Worm (Caenorhabditis elegans): ENCODE measurements around the gene prk-1.

prk-1 gene

DNA sequence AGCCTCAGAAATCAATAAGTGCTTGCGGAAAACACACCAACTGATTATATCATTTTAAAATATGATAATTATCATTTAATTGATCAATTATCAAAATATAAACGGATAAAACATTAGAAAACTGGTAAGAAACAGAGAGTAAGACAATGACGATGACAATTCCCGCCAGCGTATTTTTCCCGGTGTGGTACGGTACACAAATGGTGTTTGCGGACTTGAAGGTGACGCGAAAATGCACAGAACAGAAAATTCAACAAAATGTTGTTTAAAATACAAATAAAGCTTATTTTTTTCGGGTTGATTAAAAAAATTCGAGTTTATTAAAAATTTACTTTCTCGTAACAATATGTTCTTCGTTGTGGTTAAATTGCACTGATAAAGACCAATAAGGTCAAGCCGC, 28.8 kb upstream of the prk-1 start:
- peak; percentile 52 for TF ChIP-seq nfya-1 (tag; optimal IDR thresholded peaks at IDR 0.05)
- peak; percentile 20 for TF ChIP-seq odd-2 (tag; optimal IDR thresholded peaks at IDR 0.05)
- no peak for TF ChIP-seq dmd-4 (tag; optimal IDR thresholded peaks at IDR 0.05; ENCODE audit: borderline replicate concordance)

DNA sequence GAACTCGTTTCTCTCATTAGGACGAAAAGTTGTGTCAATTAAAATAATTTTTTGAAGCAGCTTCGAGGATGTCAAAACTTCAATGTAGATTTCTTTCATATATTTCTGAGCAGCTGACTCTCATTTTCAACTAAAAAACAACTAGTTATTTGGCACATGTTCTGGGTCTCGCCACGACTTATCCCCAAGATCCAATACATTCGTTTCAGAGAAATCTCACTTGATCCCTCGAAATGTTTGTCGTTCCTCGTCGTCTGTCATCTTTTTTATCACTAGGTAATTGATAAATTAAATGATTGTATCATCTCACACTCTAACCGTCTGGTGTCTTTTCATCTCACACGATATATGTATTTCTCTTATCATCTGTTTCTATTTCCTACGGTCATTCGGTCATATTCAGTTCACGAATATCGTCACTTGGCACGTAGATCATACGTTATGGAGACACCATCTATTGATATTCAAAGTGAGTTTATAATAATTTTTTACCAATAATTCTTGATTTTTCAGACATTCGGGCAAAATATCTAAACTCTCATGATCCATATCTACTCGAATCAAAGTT, 27.9 kb upstream of the prk-1 start, which contains the start of the genes rpn-6.1 and F57B9.1:
TSS of gene rpn-6.1 (minus strand) at position 65 of the 568 bp plus-strand sequence.
TSS of gene F57B9.1 (plus strand) at position 154 of the 568 bp plus-strand sequence.
- TF ChIP-seq unc-55 (GFP tag; optimal IDR thresholded peaks at IDR 0.05) = peak; percentile 33
- no peak for TF ChIP-seq ceh-30 (tag; optimal IDR thresholded peaks at IDR 0.05)
- peak; percentile 43 for TF ChIP-seq elt-2 (tag; optimal IDR thresholded peaks at IDR 0.05)

DNA sequence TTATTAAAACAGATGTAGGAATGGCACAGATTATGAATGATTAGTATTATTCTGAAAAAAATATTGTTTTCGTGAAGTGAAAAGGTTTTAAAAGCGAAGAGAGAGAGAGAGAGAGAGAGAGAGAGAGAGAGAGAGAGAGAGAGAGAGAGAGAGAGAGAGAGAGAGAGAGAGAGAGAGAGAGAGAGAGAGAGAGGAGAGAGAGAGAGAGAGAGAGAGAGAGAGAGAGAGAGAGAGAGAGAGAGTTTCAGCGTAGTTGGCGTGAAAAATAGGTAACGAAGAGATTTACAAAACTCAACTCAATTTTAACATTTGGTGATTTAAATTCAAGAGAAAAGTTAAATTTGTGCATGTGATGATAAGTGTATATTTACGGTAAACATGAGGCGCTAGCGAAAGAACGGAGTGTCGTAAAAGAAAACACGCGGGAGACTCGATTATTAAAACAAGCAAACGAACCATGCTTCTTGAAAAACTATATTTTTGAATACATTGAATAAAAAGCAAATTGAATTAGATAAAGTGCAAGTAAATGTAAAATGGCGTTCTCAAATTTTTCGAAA, 21.8 kb upstream of the prk-1 start, which contains the start of gene panl-2:
TSS of gene panl-2 (minus strand) at position 51 of the 560 bp plus-strand sequence.
- no peak for TF ChIP-seq elt-2 (tag; optimal IDR thresholded peaks at IDR 0.05)
- no peak for TF ChIP-seq ceh-18 (tag; optimal IDR thresholded peaks at IDR 0.05)
- peak; percentile 82 for TF ChIP-seq hlh-30 (tag; optimal IDR thresholded peaks at IDR 0.05; ENCODE audit: insufficient read depth)
- peak; percentile 44 for TF ChIP-seq nfya-1 (tag; optimal IDR thresholded peaks at IDR 0.05)
- TF ChIP-seq F13H6.1 (tag; optimal IDR thresholded peaks at IDR 0.05) = no peak
- no peak for TF ChIP-seq npax-4 (tag; optimal IDR thresholded peaks at IDR 0.05)

- TF ChIP-seq ceh-22 (tag; optimal IDR thresholded peaks at IDR 0.05) (no peak), ztf-16 (tag; optimal IDR thresholded peaks at IDR 0.05) (no peak), F13H6.1 (tag; optimal IDR thresholded peaks at IDR 0.05) (no peak), ahr-1 (tag; optimal IDR thresholded peaks at IDR 0.05) (no peak), gmeb-2 (tag; optimal IDR thresholded peaks at IDR 0.05) (no peak), ref-2 (tag; optimal IDR thresholded peaks at IDR 0.05) (no peak), hlh-30 (tag; optimal IDR thresholded peaks at IDR 0.05; ENCODE audit: insufficient read depth) (no peak), T23F11.4 (GFP tag; optimal IDR thresholded peaks at IDR 0.05) (no peak), nfya-1 (tag; optimal IDR thresholded peaks at IDR 0.05) (no peak), npax-4 (tag; optimal IDR thresholded peaks at IDR 0.05) (no peak), che-1 (tag; optimal IDR thresholded peaks at IDR 0.05) (no peak), pag-3 (tag; optimal IDR thresholded peaks at IDR 0.05; ENCODE audit: borderline replicate concordance) (no peak), tbx-2 (tag; optimal IDR thresholded peaks at IDR 0.05) (no peak), unc-42 (tag; optimal IDR thresholded peaks at IDR 0.05) (no peak), ceh-18 (tag; optimal IDR thresholded peaks at IDR 0.05) (no peak), fkh-6 (tag; optimal IDR thresholded peaks at IDR 0.05) (no peak)
These were observed 21.3 kb upstream of the prk-1 start for ce11 chrIII:6968655-6969054.

DNA sequence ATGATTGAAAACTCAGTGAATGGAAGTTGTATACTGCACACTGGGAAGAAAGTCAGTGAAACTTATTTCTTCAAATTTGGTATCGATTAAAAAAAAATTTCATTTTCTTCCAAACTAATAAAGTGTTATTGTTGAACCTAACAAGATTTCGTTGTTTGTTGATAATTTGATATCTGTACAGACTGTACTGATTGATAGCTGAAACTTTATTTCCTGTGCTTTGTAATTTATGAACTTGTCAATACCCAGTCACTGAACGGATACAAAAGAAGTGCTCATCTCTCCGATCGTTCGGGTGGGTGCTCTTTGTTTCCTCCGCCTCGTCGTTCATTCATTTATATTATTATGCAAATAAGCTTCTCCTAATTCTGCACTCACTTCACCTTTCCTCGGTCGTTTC, 20.9 kb upstream of the prk-1 start, which contains the start of gene F31E3.12:
TSS of gene F31E3.12 (plus strand) at position 301 of the 400 bp plus-strand sequence.
- no peak for TF ChIP-seq hlh-13 (GFP tag; optimal IDR thresholded peaks at IDR 0.05)
- TF ChIP-seq dve-1 (tag; optimal IDR thresholded peaks at IDR 0.05) = no peak
- no peak for TF ChIP-seq K02D7.2 (tag; optimal IDR thresholded peaks at IDR 0.05)
- TF ChIP-seq che-1 (tag; optimal IDR thresholded peaks at IDR 0.05) = no peak
- no peak for TF ChIP-seq tbx-2 (tag; optimal IDR thresholded peaks at IDR 0.05)
- TF ChIP-seq ceh-45 (GFP tag; IDR thresholded peaks at IDR 0.05) = no peak
- TF ChIP-seq C08G9.2 (tag; optimal IDR thresholded peaks at IDR 0.05) = no peak
- no peak for TF ChIP-seq ceh-2 (tag; optimal IDR thresholded peaks at IDR 0.05)
- TF ChIP-seq elt-4 (tag; optimal IDR thresholded peaks at IDR 0.05) = no peak
- TF ChIP-seq ceh-9 (tag; optimal IDR thresholded peaks at IDR 0.05) = no peak
- no peak for TF ChIP-seq pha-2 (tag; optimal IDR thresholded peaks at IDR 0.05)
- TF ChIP-seq odd-2 (tag; optimal IDR thresholded peaks at IDR 0.05) = no peak
- TF ChIP-seq pha-4 (tag; optimal IDR thresholded peaks at IDR 0.05) = no peak

All from whole organism, late embryonic.